Worm (Caenorhabditis elegans): ENCODE results near the gene Y108G3AL.2.
"Not testable (repeated sequence)": the region's sequence is repeated elsewhere in the genome, so short reads cannot be mapped to it uniquely, and the experiment has no call there.

The Y108G3AL.2 gene

DNA sequence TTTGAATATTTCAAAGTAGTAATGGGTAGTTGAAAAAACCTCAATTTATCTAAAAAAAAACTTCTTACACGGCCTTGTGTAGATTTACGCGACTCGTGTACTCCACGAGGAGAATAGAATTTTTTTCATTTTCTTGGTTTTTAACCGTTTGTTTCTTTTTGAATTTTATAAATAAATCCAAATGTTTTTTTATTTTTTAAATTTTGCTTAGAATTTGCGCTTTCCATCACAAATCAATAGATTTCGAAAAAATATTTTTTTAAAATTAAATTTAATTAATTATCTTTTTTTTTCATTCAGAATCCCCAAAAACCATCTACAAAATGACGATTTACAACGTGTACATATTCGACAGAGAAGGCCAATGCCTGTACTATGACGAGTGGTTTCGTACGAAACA, 34.5 kb downstream of the Y108G3AL.2 start, which contains the start of gene trpp-1:
TSS of gene trpp-1 (plus strand) at position 301 of the 400 bp plus-strand sequence.
- no peak for TF ChIP-seq nhr-6 (tag; optimal IDR thresholded peaks at IDR 0.05)
- TF ChIP-seq snpc-4 (tag; optimal IDR thresholded peaks at IDR 0.05), result no peak
- no peak for TF ChIP-seq nhr-237 (tag; optimal IDR thresholded peaks at IDR 0.05)
- TF ChIP-seq peb-1 (tag; optimal IDR thresholded peaks at IDR 0.05), result no peak

DNA sequence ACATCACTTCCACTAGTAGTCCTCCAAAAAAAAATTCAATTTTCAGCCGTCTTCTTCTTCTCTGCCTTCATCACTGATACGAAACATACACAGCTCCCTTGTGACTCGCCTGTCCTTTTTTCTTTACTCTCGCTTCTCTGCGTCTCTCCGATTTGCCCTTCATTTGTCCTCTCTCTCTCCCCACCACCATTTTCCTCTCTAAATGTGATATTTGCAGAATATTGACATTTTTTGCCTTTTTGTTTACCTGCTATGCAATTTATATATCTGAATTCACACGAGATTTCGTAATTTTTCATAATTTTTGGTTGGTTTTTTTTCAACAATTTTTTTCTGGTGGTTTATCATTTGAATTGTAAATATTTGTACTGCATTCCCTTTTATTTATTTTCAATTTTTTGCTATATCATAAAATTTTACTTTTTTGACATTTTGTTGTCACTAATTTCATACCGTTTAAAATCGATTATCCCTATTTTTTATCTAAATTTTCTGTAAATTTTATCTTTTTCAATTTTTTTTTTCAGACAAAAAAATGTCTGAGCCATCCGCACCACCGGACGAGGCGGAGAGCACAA, 37.2 kb downstream of the Y108G3AL.2 start, which contains the start of gene lec-12:
TSS of gene lec-12 (plus strand) at position 528 of the 578 bp plus-strand sequence.
- TF ChIP-seq skn-1 (tag; optimal IDR thresholded peaks at IDR 0.05) (no peak), fos-1 (tag; optimal IDR thresholded peaks at IDR 0.05) (peak; percentile 12), mbf-1 (tag; optimal IDR thresholded peaks at IDR 0.05) (no peak), nhr-129 (tag; optimal IDR thresholded peaks at IDR 0.05) (peak; percentile 67), gmeb-1 (tag; optimal IDR thresholded peaks at IDR 0.05) (peak; percentile 14), crh-2 (tag; optimal IDR thresholded peaks at IDR 0.05) (peak; percentile 6), nhr-23 (tag; optimal IDR thresholded peaks at IDR 0.05) (no peak), lin-11 (tag; optimal IDR thresholded peaks at IDR 0.05) (no peak), nhr-11 (tag; optimal IDR thresholded peaks at IDR 0.05) (no peak), nhr-21 (tag; optimal IDR thresholded peaks at IDR 0.05) (no peak)

DNA sequence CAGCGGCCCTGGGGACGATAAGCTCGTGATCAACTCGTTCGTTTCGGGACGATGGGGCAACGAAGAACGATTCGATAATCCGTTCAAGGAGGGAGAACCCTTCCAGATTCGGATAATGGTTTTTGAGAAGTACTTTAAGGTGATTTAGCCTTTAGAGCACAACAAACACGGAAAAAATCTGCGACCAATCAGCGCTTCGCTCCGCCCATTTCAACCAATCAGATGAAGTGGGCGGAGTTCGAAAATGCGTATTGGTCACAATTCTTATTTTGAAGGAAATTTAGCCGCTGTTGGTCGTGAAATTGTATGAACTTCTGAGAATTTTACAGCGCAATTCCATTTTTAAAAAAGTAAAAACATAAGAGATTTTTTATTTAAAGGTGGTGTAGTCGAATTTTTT, 40.0 kb downstream of the Y108G3AL.2 start:
- TF ChIP-seq nhr-129 (tag; optimal IDR thresholded peaks at IDR 0.05) (no peak), nhr-25 (tag; optimal IDR thresholded peaks at IDR 0.05) (no peak), crh-2 (tag; optimal IDR thresholded peaks at IDR 0.05) (no peak), unc-39 (tag; optimal IDR thresholded peaks at IDR 0.05) (no peak), lin-11 (tag; optimal IDR thresholded peaks at IDR 0.05) (no peak), unc-62 (GFP tag; optimal IDR thresholded peaks at IDR 0.05) (no peak), elt-1 (tag; optimal IDR thresholded peaks at IDR 0.05) (no peak), dmd-4 (tag; optimal IDR thresholded peaks at IDR 0.05) (no peak), fos-1 (tag; optimal IDR thresholded peaks at IDR 0.05) (no peak), nhr-21 (tag; optimal IDR thresholded peaks at IDR 0.05) (no peak), egl-27 (tag; optimal IDR thresholded peaks at IDR 0.05) (no peak), mdl-1 (tag; optimal IDR thresholded peaks at IDR 0.05) (no peak), ztf-11 (tag; optimal IDR thresholded peaks at IDR 0.05) (no peak), zag-1 (tag; optimal IDR thresholded peaks at IDR 0.05) (no peak), unc-55 (GFP tag; optimal IDR thresholded peaks at IDR 0.05) (no peak), elt-3 (tag; optimal IDR thresholded peaks at IDR 0.05) (no peak)

DNA sequence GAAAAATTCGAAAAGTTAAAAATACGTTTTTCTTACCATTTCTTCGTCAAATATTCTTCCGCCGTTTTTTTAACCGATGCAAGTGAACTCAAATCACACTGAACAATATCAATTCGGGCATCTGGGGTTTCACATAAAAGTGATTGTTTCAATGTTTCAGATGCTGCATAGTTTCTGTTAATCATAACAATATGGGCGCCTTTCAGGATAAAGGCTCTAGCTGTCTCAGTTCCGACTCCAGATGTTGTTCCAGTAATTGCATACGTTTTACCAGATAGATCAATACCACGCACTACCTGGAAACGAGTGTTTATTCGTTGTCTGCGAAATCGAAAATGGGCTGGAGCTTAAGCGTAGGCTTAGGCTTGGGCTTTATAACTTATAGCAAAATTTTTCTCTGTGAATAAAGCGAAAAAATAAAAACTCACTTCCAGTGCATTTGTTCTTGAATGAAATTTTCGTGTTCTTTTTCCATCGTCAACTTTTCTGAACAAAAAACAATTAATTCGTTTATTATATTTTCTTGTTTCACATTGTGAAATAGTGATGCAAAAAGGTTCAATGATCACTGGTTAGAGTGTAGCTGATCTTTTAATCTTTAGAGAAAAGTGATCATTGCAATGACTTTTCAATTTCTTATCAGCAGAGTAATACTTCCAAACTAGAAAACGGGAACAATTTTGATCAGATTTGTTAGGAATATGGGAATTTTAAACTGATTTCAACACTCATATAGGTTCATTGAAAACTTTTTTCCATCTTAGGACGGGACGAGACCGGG, 44.8 kb downstream of the Y108G3AL.2 start:
- no peak for TF ChIP-seq ztf-1 (GFP tag; conservative IDR thresholded peaks at IDR 0.05)
- TF ChIP-seq gmeb-1 (tag; optimal IDR thresholded peaks at IDR 0.05), result peak; percentile 26
- TF ChIP-seq lsy-2 (tag; optimal IDR thresholded peaks at IDR 0.05), result peak in 1 of 2 experiments; percentile 13
- TF ChIP-seq sma-9 (GFP tag; optimal IDR thresholded peaks at IDR 0.05), result peak; percentile 66
- TF ChIP-seq sma-9 (tag; optimal IDR thresholded peaks at IDR 0.05), result no peak
- no peak for TF ChIP-seq blmp-1 (tag; optimal IDR thresholded peaks at IDR 0.05; ENCODE audit: insufficient read depth)
- peak; percentile 8 for TF ChIP-seq crh-2 (tag; optimal IDR thresholded peaks at IDR 0.05)
- peak; percentile 79 for TF ChIP-seq nhr-129 (tag; optimal IDR thresholded peaks at IDR 0.05)
- TF ChIP-seq fos-1 (tag; optimal IDR thresholded peaks at IDR 0.05), result peak; percentile 36

DNA sequence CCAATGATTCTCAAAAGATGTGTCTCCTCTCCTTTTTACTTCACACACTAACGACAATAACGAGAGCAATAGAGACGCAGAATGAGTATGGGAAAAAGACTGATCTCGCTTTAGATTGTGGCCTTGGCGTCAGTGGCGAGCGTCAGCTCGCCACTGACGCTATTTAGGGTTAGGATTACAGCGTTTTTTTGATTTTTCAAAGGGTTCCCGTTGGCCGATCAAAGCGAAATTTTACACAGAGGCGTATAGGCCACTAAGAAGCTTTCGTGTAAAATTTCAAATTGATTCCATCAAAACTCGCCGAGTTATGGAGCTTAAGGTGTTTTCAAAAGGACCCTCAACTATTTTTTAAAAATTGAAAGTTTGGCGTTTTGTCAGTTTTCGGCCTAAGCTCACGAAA, 45.9 kb downstream of the Y108G3AL.2 start, which contains the start of gene DC2.5:
TSS of gene DC2.5 (minus strand) at position 101 of the 400 bp plus-strand sequence.
- TF ChIP-seq blmp-1 (tag; optimal IDR thresholded peaks at IDR 0.05; ENCODE audit: insufficient read depth); nhr-6 (tag; optimal IDR thresholded peaks at IDR 0.05); lsy-2 (tag; optimal IDR thresholded peaks at IDR 0.05): not testable (repeated sequence)

DNA sequence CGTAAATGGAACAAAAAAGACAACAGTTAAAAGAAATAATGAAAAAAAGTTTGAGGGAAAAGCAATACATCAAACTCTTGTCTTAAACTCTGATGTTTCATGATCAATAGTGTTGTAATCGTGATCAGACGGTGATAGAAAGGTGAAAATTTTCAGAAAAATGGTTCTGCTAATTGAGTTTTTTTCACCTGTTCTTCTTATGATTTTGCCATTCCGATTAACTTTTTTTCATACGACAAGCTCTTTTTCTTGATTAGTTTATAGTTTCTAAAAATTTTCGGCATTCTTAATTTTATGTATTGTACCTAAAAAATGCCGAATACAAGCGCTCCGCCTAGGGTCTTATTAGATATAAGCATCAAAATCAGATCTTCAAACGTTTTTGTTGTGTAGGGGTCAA, 48.9 kb downstream of the Y108G3AL.2 start:
- no peak for TF ChIP-seq elt-1 (tag; optimal IDR thresholded peaks at IDR 0.05)
- TF ChIP-seq sem-4 (tag; optimal IDR thresholded peaks at IDR 0.05), result no peak
- TF ChIP-seq gmeb-1 (tag; optimal IDR thresholded peaks at IDR 0.05), result no peak
- TF ChIP-seq lsy-2 (tag; optimal IDR thresholded peaks at IDR 0.05), result no peak
- no peak for TF ChIP-seq mdl-1 (tag; optimal IDR thresholded peaks at IDR 0.05)
- TF ChIP-seq F13H6.1 (tag; optimal IDR thresholded peaks at IDR 0.05), result no peak
- TF ChIP-seq skn-1 (tag; optimal IDR thresholded peaks at IDR 0.05), result no peak
- no peak for TF ChIP-seq blmp-1 (tag; optimal IDR thresholded peaks at IDR 0.05; ENCODE audit: insufficient read depth)
- TF ChIP-seq C34F6.9 (tag; optimal IDR thresholded peaks at IDR 0.05), result no peak
- TF ChIP-seq ZK546.5 (tag; optimal IDR thresholded peaks at IDR 0.05), result no peak
- no peak for TF ChIP-seq R02D3.7 (tag; optimal IDR thresholded peaks at IDR 0.05)
- TF ChIP-seq sma-3 (GFP tag; optimal IDR thresholded peaks at IDR 0.05), result no peak
- TF ChIP-seq nhr-25 (tag; optimal IDR thresholded peaks at IDR 0.05), result no peak

Measured in whole organism, L2 larva.